Fruit fly (Drosophila melanogaster) whole organism, prepupa: ENCODE data around the gene RhoGEF64C.

Source experiments
- CG11762 ChIP-seq: fragments of 200-800 bp; sonication (Bioruptor generic); optimal IDR thresholded peaks from 3 replicates; lab custom pipeline; 2016; ENCODE audit warnings: missing biosample characterization, missing genetic modification characterization; ENCODE audit not compliant: insufficient read depth
- CG11902 ChIP-seq: fragments of 200-800 bp; sonication (Bioruptor generic); optimal IDR thresholded peaks from 3 replicates; lab custom pipeline; 2016; ENCODE audit warnings: missing biosample characterization, missing genetic modification characterization
- CG1621 ChIP-seq: fragments of 200-800 bp; sonication (Bioruptor generic); optimal IDR thresholded peaks from 3 replicates; lab custom pipeline; 2018; ENCODE audit warnings: missing biosample characterization, mild to moderate bottlenecking, missing genetic modification characterization
- CG16779 ChIP-seq: fragments of 200-800 bp; sonication (Bioruptor generic); optimal IDR thresholded peaks from 3 replicates; lab custom pipeline; 2017; ENCODE audit warnings: missing biosample characterization, mild to moderate bottlenecking, missing genetic modification characterization
- CG31627 ChIP-seq: fragments of 200-800 bp; sonication (Bioruptor generic); optimal IDR thresholded peaks from 3 replicates; lab custom pipeline; 2016; ENCODE audit warnings: missing biosample characterization, missing genetic modification characterization
- CG32006 ChIP-seq: fragments of 200-800 bp; sonication (Bioruptor generic); optimal IDR thresholded peaks from 3 replicates; lab custom pipeline; 2017; ENCODE audit warnings: missing biosample characterization, mild to moderate bottlenecking, missing genetic modification characterization
- CG3919 ChIP-seq: fragments of 200-800 bp; sonication (Bioruptor generic); optimal IDR thresholded peaks from 3 replicates; lab custom pipeline; 2016; ENCODE audit warnings: missing biosample characterization, missing genetic modification characterization
- CG4318 ChIP-seq: fragments of 200-800 bp; sonication (Bioruptor generic); optimal IDR thresholded peaks from 3 replicates; lab custom pipeline; 2017; ENCODE audit warnings: missing biosample characterization, mild to moderate bottlenecking, missing genetic modification characterization
- CG6792 ChIP-seq: fragments of 200-800 bp; sonication (Bioruptor generic); optimal IDR thresholded peaks from 3 replicates; lab custom pipeline; 2016; ENCODE audit warnings: missing biosample characterization, missing genetic modification characterization
- CG6808 ChIP-seq: fragments of 200-800 bp; sonication (Bioruptor generic); optimal IDR thresholded peaks from 3 replicates; lab custom pipeline; 2017; ENCODE audit warnings: missing biosample characterization, missing genetic modification characterization, mild to moderate bottlenecking, moderate library complexity, missing genetic modification reagents
- CG8119 ChIP-seq: fragments of 200-800 bp; sonication (Bioruptor generic); IDR thresholded peaks from 3 replicates; pipeline ENCODE4 v1.3.6; 2022; ENCODE audit warnings: missing biosample characterization, missing genetic modification characterization
- CG8319 ChIP-seq: fragments of 200-800 bp; sonication (Bioruptor generic); optimal IDR thresholded peaks from 3 replicates; lab custom pipeline; 2016; ENCODE audit warnings: missing biosample characterization, missing genetic modification characterization
- CG8632 ChIP-seq: fragments of 200-800 bp; sonication (Bioruptor generic); optimal IDR thresholded peaks from 3 replicates; lab custom pipeline; 2016; ENCODE audit warnings: missing biosample characterization, missing genetic modification characterization
- Eip78C ChIP-seq: fragments of 200-800 bp; sonication (Bioruptor generic); peaks from one replicate; lab custom pipeline; 2016; ENCODE audit warnings: missing biosample characterization, missing genetic modification characterization
- Eip93F ChIP-seq: fragments of 200-800 bp; sonication (Bioruptor generic); optimal IDR thresholded peaks from 2 replicates; lab custom pipeline; 2016; ENCODE audit warnings: missing biosample characterization, mild to moderate bottlenecking, missing genetic modification characterization
- Ets21C ChIP-seq: fragments of 200-800 bp; sonication (Bioruptor generic); optimal IDR thresholded peaks from 3 replicates; lab custom pipeline; 2016; ENCODE audit warnings: missing biosample characterization, missing genetic modification characterization
- Ets96B ChIP-seq: fragments of 200-800 bp; optimal IDR thresholded peaks from 2 replicates; lab custom pipeline; 2019; ENCODE audit warnings: missing biosample characterization, mild to moderate bottlenecking, missing genetic modification characterization, moderate library complexity
- Gug ChIP-seq: fragments of 200-800 bp; sonication (Bioruptor generic); IDR thresholded peaks from 2 replicates; pipeline ENCODE4 v1.3.6; 2022; ENCODE audit warnings: missing biosample characterization, missing genetic modification characterization
- Hr38 ChIP-seq: sonication (Bioruptor generic); optimal IDR thresholded peaks from 2 replicates; lab custom pipeline; 2016; ENCODE audit warnings: missing biosample characterization, missing genetic modification characterization
- Hr4 ChIP-seq: fragments of 200-800 bp; sonication (Bioruptor generic); optimal IDR thresholded peaks from 3 replicates; lab custom pipeline; 2016; ENCODE audit warnings: missing biosample characterization, missing genetic modification characterization
- Lpt ChIP-seq: fragments of 200-800 bp; sonication (Bioruptor generic); optimal IDR thresholded peaks from 3 replicates; lab custom pipeline; 2016; ENCODE audit warnings: missing biosample characterization, missing genetic modification characterization
- Met ChIP-seq: fragments of 200-800 bp; sonication (Bioruptor generic); optimal IDR thresholded peaks from 3 replicates; lab custom pipeline; 2016; ENCODE audit warnings: missing biosample characterization, missing genetic modification characterization
- OdsH ChIP-seq: fragments of 200-800 bp; sonication (Bioruptor generic); optimal IDR thresholded peaks from 3 replicates; lab custom pipeline; 2016; ENCODE audit warnings: missing biosample characterization, missing genetic modification characterization
- Sox102F ChIP-seq: fragments of 200-800 bp; sonication (Bioruptor generic); optimal IDR thresholded peaks from 2 replicates; lab custom pipeline; 2016; ENCODE audit warnings: missing biosample characterization, mild to moderate bottlenecking, missing genetic modification characterization
- Sox14 ChIP-seq: fragments of 200-800 bp; sonication (Bioruptor generic); optimal IDR thresholded peaks from 3 replicates; lab custom pipeline; 2016; ENCODE audit warnings: missing biosample characterization, missing genetic modification characterization
- achi ChIP-seq: fragments of 200-800 bp; sonication (Bioruptor generic); optimal IDR thresholded peaks from 3 replicates; lab custom pipeline; 2016; ENCODE audit warnings: missing biosample characterization, missing genetic modification characterization
- acj6 ChIP-seq: fragments of 200-800 bp; sonication (Bioruptor generic); optimal IDR thresholded peaks from 3 replicates; lab custom pipeline; 2016; ENCODE audit warnings: missing biosample characterization, missing genetic modification characterization
- dsx ChIP-seq: fragments of 200-800 bp; optimal IDR thresholded peaks from 3 replicates; lab custom pipeline; 2019; ENCODE audit warnings: missing biosample characterization, mild to moderate bottlenecking, missing genetic modification characterization, moderate library complexity; ENCODE audit not compliant: poor library complexity, severe bottlenecking
- esn ChIP-seq: fragments of 200-800 bp; sonication (Bioruptor generic); optimal IDR thresholded peaks from 2 replicates; lab custom pipeline; 2016; ENCODE audit warnings: missing biosample characterization, mild to moderate bottlenecking, missing genetic modification characterization, moderate library complexity
- fd59A ChIP-seq: fragments of 200-800 bp; sonication (Bioruptor generic); optimal IDR thresholded peaks from 2 replicates; lab custom pipeline; 2017; ENCODE audit warnings: missing biosample characterization, mild to moderate bottlenecking, missing genetic modification characterization, missing genetic modification reagents
- fkh ChIP-seq: fragments of 200-800 bp; sonication (Bioruptor generic); optimal IDR thresholded peaks from 3 replicates; lab custom pipeline; 2017; ENCODE audit warnings: missing biosample characterization, mild to moderate bottlenecking, missing genetic modification characterization, moderate library complexity
- pdm3 ChIP-seq: fragments of 200-800 bp; sonication (Bioruptor generic); optimal IDR thresholded peaks from 3 replicates; lab custom pipeline; 2016; ENCODE audit warnings: missing biosample characterization, missing genetic modification characterization
- salr ChIP-seq, 2 experiments: fragments of 200-800 bp; sonication (Bioruptor generic); optimal IDR thresholded peaks; 3 replicates each; lab custom pipeline; 2016 to 2018; ENCODE audit warnings: missing biosample characterization in 2 of 2, missing genetic modification characterization in 2 of 2, mild to moderate bottlenecking in 1 of 2
- spab ChIP-seq: fragments of 200-800 bp; sonication (Bioruptor generic); optimal IDR thresholded peaks from 2 replicates; lab custom pipeline; 2017; ENCODE audit warnings: missing biosample characterization, mild to moderate bottlenecking, missing genetic modification characterization, missing genetic modification reagents
- ss ChIP-seq, 2 experiments: fragments of 200-800 bp; sonication (Bioruptor generic); optimal IDR thresholded peaks; 2 replicates in 1 of 2; 3 replicates in 1 of 2; lab custom pipeline; 2017 to 2018; ENCODE audit warnings: mild to moderate bottlenecking in 2 of 2, missing biosample characterization in 2 of 2, missing genetic modification characterization in 2 of 2, moderate library complexity in 1 of 2
- svp ChIP-seq: fragments of 200-800 bp; sonication (Bioruptor generic); peaks from one replicate; lab custom pipeline; 2016; ENCODE audit warnings: missing biosample characterization, missing genetic modification characterization
- topi ChIP-seq: fragments of 200-800 bp; sonication (Bioruptor generic); optimal IDR thresholded peaks from 3 replicates; lab custom pipeline; 2016; ENCODE audit warnings: missing biosample characterization, missing genetic modification characterization
- vri ChIP-seq: fragments of 200-800 bp; sonication (Bioruptor generic); optimal IDR thresholded peaks from 3 replicates; lab custom pipeline; 2016; ENCODE audit warnings: missing biosample characterization, mild to moderate bottlenecking, missing genetic modification characterization

Gene RhoGEF64C

DNA sequence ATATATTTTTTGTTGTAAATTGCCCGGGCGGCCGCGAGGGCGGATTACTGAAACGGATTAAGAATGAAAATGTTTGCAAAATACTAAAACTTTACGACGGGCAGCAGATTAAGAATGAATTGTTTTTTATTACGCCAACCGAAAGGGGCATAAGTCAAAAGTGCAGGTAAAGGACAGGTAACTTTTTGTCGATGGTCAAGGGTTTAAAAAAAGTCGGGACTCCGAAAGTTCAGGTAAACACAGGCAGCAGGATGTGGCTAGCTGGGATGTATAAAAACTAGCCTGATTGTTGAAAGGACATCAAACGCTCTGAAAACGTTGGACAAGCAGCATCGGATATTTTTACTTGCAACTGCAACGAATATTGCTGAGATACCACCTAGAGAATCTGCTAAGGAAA lies 65.0 kb downstream of the RhoGEF64C start, which contains the start of gene CG13711:
Gene CG13711, plus strand, starts transcription at position 301 of the 400 bp plus-strand sequence.
- TF ChIP-seq achi (GFP tag; lab: Kevin White, UChicago): no peak
- no peak for TF ChIP-seq CG31627
- TF ChIP-seq CG3919 (GFP tag; lab: Kevin White, UChicago): no peak
- TF ChIP-seq Eip93F (GFP tag; lab: Kevin White, UChicago): no peak
- TF ChIP-seq CG8119 (GFP tag; lab: Robert Waterston, UW): no peak
- no peak for TF ChIP-seq svp (GFP tag; lab: Kevin White, UChicago)
- TF ChIP-seq ss (GFP tag; optimal IDR thresholded peaks at IDR 0.05; lab: Kevin White, UChicago): no peak
- TF ChIP-seq OdsH (GFP tag; lab: Kevin White, UChicago): no peak
- TF ChIP-seq CG4318 (GFP tag; lab: Kevin White, UChicago): no peak
- TF ChIP-seq spab: no peak
- no peak for TF ChIP-seq Hr4 (GFP tag; lab: Kevin White, UChicago)
- no peak for TF ChIP-seq CG16779
- TF ChIP-seq vri (GFP tag; lab: Kevin White, UChicago): no peak
- TF ChIP-seq CG11762 (GFP tag; lab: Kevin White, UChicago): no peak
- no peak for TF ChIP-seq Lpt (GFP tag; lab: Kevin White, UChicago)
- no peak for TF ChIP-seq dsx (GFP tag; lab: Kevin White, UChicago)
- TF ChIP-seq Sox14 (GFP tag; lab: Kevin White, UChicago): no peak
- TF ChIP-seq, all 60 proteins: peak for 0

DNA sequence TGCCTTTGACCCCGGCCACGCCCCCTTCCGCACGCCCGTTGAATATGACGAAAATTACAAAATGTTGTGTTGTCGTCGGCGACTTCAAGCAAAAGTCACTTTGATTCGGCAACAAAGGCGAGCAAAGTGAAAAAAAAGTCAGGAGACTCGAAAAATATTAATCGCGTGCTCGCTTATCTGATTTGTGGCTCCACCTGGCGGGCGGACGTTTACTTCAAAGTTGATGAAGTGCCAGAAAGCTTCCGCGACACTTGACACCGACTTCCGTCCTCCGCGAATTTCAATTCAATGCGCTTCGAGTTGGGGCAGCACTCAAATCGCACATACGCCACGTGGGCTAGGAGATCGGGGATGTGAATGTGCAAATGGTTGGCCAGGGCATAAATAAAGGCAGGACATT lies 83.8 kb downstream of the RhoGEF64C start:
- no peak for TF ChIP-seq topi
- peak; percentile 20 for TF ChIP-seq Eip78C (GFP tag; lab: Kevin White, UChicago)
- no peak for TF ChIP-seq Gug
- TF ChIP-seq Met (GFP tag; lab: Kevin White, UChicago): no peak
- no peak for TF ChIP-seq fkh (GFP tag; lab: Kevin White, UChicago)
- no peak for TF ChIP-seq CG6808
- no peak for TF ChIP-seq fd59A (GFP tag; lab: Kevin White, UChicago)

DNA sequence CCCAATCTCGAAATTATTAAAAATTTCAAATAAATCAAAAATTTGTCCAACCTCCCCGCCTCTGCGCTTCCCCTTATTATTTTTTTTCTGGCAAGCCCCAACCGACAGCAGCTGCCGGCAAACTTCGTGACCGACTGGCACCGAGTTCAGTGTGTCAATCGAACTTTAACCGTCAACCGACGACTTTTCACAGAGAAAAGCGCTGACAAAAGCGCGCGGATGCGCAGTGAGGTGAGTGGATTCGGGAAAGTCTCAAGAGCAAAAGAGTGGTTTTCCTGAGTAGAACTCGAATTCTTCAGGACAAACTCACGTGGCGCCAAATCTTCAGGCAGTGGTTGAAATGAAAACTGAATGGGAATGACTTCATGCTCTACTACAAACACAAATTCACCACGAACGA lies 108.1 kb downstream of the RhoGEF64C start:
- TF ChIP-seq achi (GFP tag; lab: Kevin White, UChicago) (no peak), Eip78C (GFP tag; lab: Kevin White, UChicago) (peak; percentile 42)

DNA sequence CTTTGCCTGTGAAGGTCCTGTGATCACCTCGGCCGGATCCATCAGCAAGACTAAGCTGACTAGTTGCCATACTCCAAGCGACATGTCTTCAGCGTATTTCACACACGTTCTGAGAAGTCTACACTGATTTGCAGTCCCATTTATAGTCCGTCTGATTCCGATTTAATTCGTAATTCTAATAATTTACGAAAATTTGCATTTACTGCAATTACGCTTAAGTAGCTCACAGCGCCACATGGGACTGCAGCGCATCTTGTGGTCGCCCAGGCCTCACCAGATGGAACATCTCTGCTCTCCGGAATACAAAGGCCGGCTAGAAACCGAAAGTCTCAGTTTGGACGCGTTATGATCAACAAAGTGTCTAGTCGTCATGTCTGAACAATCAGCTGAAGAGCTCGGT lies 112.6 kb downstream of the RhoGEF64C start, which contains the start of gene CG7509:
Gene CG7509, minus strand, starts transcription at position 101 of the 400 bp plus-strand sequence.
- TF ChIP-seq achi (GFP tag; lab: Kevin White, UChicago) (no peak), fd59A (GFP tag; lab: Kevin White, UChicago) (no peak), Eip93F (GFP tag; lab: Kevin White, UChicago) (no peak), CG4318 (GFP tag; lab: Kevin White, UChicago) (no peak), Ets96B (tag; lab: Kevin White, UChicago) (no peak), CG1621 (tag; lab: Kevin White, UChicago) (no peak), CG32006 (GFP tag; lab: Kevin White, UChicago) (no peak), CG6792 (GFP tag; lab: Kevin White, UChicago) (no peak), vri (GFP tag; lab: Kevin White, UChicago) (no peak), Met (GFP tag; lab: Kevin White, UChicago) (no peak), Sox102F (GFP tag; lab: Kevin White, UChicago) (no peak), CG3919 (GFP tag; lab: Kevin White, UChicago) (no peak), esn (GFP tag; lab: Kevin White, UChicago) (no peak)

DNA sequence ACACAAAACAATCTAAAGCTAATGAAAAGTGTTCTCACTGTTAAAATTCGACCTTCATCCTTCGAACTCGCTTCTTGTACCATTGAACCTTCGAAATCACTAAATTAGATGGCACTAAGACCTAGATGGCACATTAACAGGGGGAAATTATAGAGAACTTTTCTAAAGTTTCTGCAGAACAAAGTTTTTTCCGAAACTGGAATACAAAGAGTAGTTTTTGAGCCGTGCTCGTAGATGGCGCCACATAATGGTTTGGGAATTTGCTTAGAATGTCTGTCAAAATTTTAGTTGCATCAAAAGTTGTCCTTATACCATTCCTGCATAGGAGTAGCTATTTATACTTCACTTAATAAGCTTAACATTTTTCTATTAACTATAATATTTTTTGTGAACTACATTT lies 113.2 kb downstream of the RhoGEF64C start:
- TF ChIP-seq Hr38 (GFP tag; lab: Kevin White, UChicago) (no peak), CG8319 (no peak), Eip78C (GFP tag; lab: Kevin White, UChicago) (no peak), CG11902 (GFP tag; lab: Kevin White, UChicago) (no peak), CG1621 (tag; lab: Kevin White, UChicago) (no peak), salr (GFP tag; optimal IDR thresholded peaks at IDR 0.05; lab: Kevin White, UChicago) (no peak), CG8119 (GFP tag; lab: Robert Waterston, UW) (no peak), CG3919 (GFP tag; lab: Kevin White, UChicago) (no peak), svp (GFP tag; lab: Kevin White, UChicago) (no peak), ss (GFP tag; optimal IDR thresholded peaks at IDR 0.05; lab: Kevin White, UChicago) (no peak), CG8632 (GFP tag; lab: Kevin White, UChicago) (no peak), Gug (no peak), CG31627 (no peak), Ets21C (no peak), acj6 (GFP tag; lab: Kevin White, UChicago) (no peak), vri (GFP tag; lab: Kevin White, UChicago) (no peak), Lpt (GFP tag; lab: Kevin White, UChicago) (no peak), pdm3 (GFP tag; lab: Kevin White, UChicago) (no peak), Sox102F (GFP tag; lab: Kevin White, UChicago) (no peak), esn (GFP tag; lab: Kevin White, UChicago) (no peak)
